Fruit fly (Drosophila melanogaster) whole organism, embryonic: ENCODE results near the gene RabX6.
A peak's percentile ranks its signal among the peaks of the same experiment; 100 is the strongest.

Experiments
- CG10979 ChIP-seq: fragments of 200-800 bp; sonication (Bioruptor generic); optimal IDR thresholded peaks from 2 replicates; lab custom pipeline; 2018; ENCODE audit warnings: missing biosample characterization, mild to moderate bottlenecking, missing genetic modification characterization, moderate library complexity
- CG11093 ChIP-seq: fragments of 200-800 bp; sonication (Bioruptor generic); IDR thresholded peaks from 3 replicates; pipeline ENCODE4 v1.3.6; 2022; ENCODE audit warnings: missing biosample characterization, missing genetic modification characterization
- CG12659 ChIP-seq: fragments of 200-800 bp; sonication (Bioruptor generic); optimal IDR thresholded peaks from 3 replicates; lab custom pipeline; 2017; ENCODE audit warnings: mild to moderate bottlenecking, missing biosample characterization, missing genetic modification reagents, missing genetic modification characterization
- CG13894 ChIP-seq: fragments of 200-800 bp; sonication (Bioruptor generic); optimal IDR thresholded peaks from 3 replicates; lab custom pipeline; 2018; ENCODE audit warnings: missing biosample characterization, mild to moderate bottlenecking, missing genetic modification characterization, moderate library complexity
- CG14050 ChIP-seq: fragments of 200-800 bp; sonication (Bioruptor generic); IDR thresholded peaks from 3 replicates; pipeline ENCODE4 v1.3.6; 2022; ENCODE audit warnings: missing biosample characterization, missing genetic modification characterization
- CG14667 ChIP-seq: fragments of 200-800 bp; sonication (Bioruptor generic); IDR thresholded peaks from 2 replicates; pipeline ENCODE4 v1.3.6; 2022; ENCODE audit warnings: missing biosample characterization, missing genetic modification characterization
- CG1792 ChIP-seq: fragments of 200-800 bp; sonication (Bioruptor generic); optimal IDR thresholded peaks from 2 replicates; lab custom pipeline; 2016; ENCODE audit warnings: missing biosample characterization, missing genetic modification characterization
- CG3281 ChIP-seq: fragments of 200-800 bp; sonication (Bioruptor generic); optimal IDR thresholded peaks from 3 replicates; lab custom pipeline; 2017; ENCODE audit warnings: missing biosample characterization, mild to moderate bottlenecking, missing genetic modification characterization
- CG33213 ChIP-seq: fragments of 200-800 bp; sonication (Bioruptor generic); optimal IDR thresholded peaks from 3 replicates; lab custom pipeline; 2016; ENCODE audit warnings: missing biosample characterization, missing genetic modification characterization
- CG34224 ChIP-seq: fragments of 200-800 bp; sonication (Bioruptor generic); IDR thresholded peaks from 3 replicates; pipeline ENCODE4 v1.3.6; 2022; ENCODE audit warnings: missing biosample characterization, missing genetic modification characterization; ENCODE audit not compliant: partially characterized antibody
- CG6765 ChIP-seq: fragments of 200-800 bp; sonication (Bioruptor generic); optimal IDR thresholded peaks from 3 replicates; lab custom pipeline; 2017; ENCODE audit warnings: missing biosample characterization, mild to moderate bottlenecking, missing genetic modification characterization
- CG7786 ChIP-seq: fragments of 200-800 bp; sonication (Bioruptor generic); optimal IDR thresholded peaks from 2 replicates; lab custom pipeline; 2016; ENCODE audit warnings: missing biosample characterization, missing genetic modification characterization
- CG8478 ChIP-seq: fragments of >200 bp; optimal IDR thresholded peaks from 2 replicates; lab custom pipeline; 2018
- CG8924 ChIP-seq: fragments of 200-800 bp; optimal IDR thresholded peaks from 3 replicates; lab custom pipeline; 2019; ENCODE audit warnings: missing biosample characterization, mild to moderate bottlenecking, missing genetic modification characterization, moderate library complexity
- CG9727 ChIP-seq: fragments of 200-800 bp; sonication (Bioruptor generic); optimal IDR thresholded peaks from 3 replicates; lab custom pipeline; 2017; ENCODE audit warnings: missing biosample characterization, mild to moderate bottlenecking, missing genetic modification characterization
- Dad ChIP-seq: fragments of 200-800 bp; sonication (Bioruptor generic); optimal IDR thresholded peaks from 3 replicates; lab custom pipeline; 2016; ENCODE audit warnings: missing biosample characterization, missing genetic modification characterization
- Dip2 ChIP-seq: fragments of 200-800 bp; sonication (Bioruptor generic); IDR thresholded peaks from 2 replicates; pipeline ENCODE4 v1.3.6; 2022; ENCODE audit warnings: missing biosample characterization, missing genetic modification characterization
- Dll ChIP-seq: fragments of 200-800 bp; sonication (Bioruptor generic); IDR thresholded peaks from 4 replicates; pipeline ENCODE4 v1.3.6; 2022; ENCODE audit warnings: missing biosample characterization, missing genetic modification characterization; ENCODE audit not compliant: partially characterized antibody
- Doc2 ChIP-seq: fragments of 200-800 bp; sonication (Bioruptor generic); IDR thresholded peaks from 2 replicates; pipeline ENCODE4 v1.3.6; 2022; ENCODE audit warnings: missing biosample characterization, missing genetic modification characterization
- Elba2 ChIP-seq: fragments of 200-800 bp; sonication (Bioruptor generic); optimal IDR thresholded peaks from 3 replicates; lab custom pipeline; 2016; ENCODE audit warnings: missing biosample characterization, missing genetic modification characterization
- Ets97D ChIP-seq: fragments of 200-800 bp; sonication (Bioruptor generic); optimal IDR thresholded peaks from 3 replicates; lab custom pipeline; 2016; ENCODE audit warnings: missing biosample characterization, missing genetic modification characterization
- Fer1 ChIP-seq: fragments of 200-800 bp; sonication (Bioruptor generic); optimal IDR thresholded peaks from 2 replicates; lab custom pipeline; 2017; ENCODE audit warnings: missing biosample characterization, mild to moderate bottlenecking, missing genetic modification characterization
- Fer2 ChIP-seq: fragments of 200-800 bp; sonication (Bioruptor generic); optimal IDR thresholded peaks from 2 replicates; lab custom pipeline; 2018; ENCODE audit warnings: missing biosample characterization, mild to moderate bottlenecking, missing genetic modification characterization, moderate library complexity
- H15 ChIP-seq: fragments of 200-800 bp; sonication (Bioruptor generic); IDR thresholded peaks from 3 replicates; pipeline ENCODE4 v1.3.6; 2022; ENCODE audit warnings: missing biosample characterization, missing genetic modification characterization
- HHEX ChIP-seq: fragments of 200-800 bp; sonication (Bioruptor generic); optimal IDR thresholded peaks from 3 replicates; lab custom pipeline; 2017; ENCODE audit warnings: missing biosample characterization, mild to moderate bottlenecking, missing genetic modification characterization, missing genetic modification reagents
- Hmr ChIP-seq: fragments of 200-800 bp; sonication (Bioruptor generic); optimal IDR thresholded peaks from 3 replicates; lab custom pipeline; 2017; ENCODE audit warnings: mild to moderate bottlenecking, missing biosample characterization, missing genetic modification reagents, missing genetic modification characterization
- Hr78 ChIP-seq, 2 experiments: fragments of 200-800 bp in 1 of 2; fragments of >200 bp in 1 of 2; sonication (Bioruptor generic) in 1 of 2; optimal IDR thresholded peaks; 2 replicates each; lab custom pipeline; 2017 to 2019; ENCODE audit warnings: missing biosample characterization in 2 of 2, missing genetic modification characterization in 2 of 2, mild to moderate bottlenecking in 1 of 2, moderate library complexity in 1 of 2
- Lpt ChIP-seq: fragments of >200 bp; optimal IDR thresholded peaks from 2 replicates; lab custom pipeline; 2018; ENCODE audit warnings: missing biosample characterization, missing genetic modification characterization
- MTF-1 ChIP-seq: fragments of 200-800 bp; sonication (Bioruptor generic); optimal IDR thresholded peaks from 2 replicates; lab custom pipeline; 2018; ENCODE audit warnings: missing biosample characterization, mild to moderate bottlenecking, missing genetic modification characterization, borderline replicate concordance
- NC2α ChIP-seq: fragments of 200-800 bp; sonication (Bioruptor generic); optimal IDR thresholded peaks from 2 replicates; lab custom pipeline; 2016; ENCODE audit warnings: missing biosample characterization, missing genetic modification characterization
- Nf-YC ChIP-seq: fragments of 200-800 bp; optimal IDR thresholded peaks from 3 replicates; lab custom pipeline; 2019; ENCODE audit warnings: missing biosample characterization, mild to moderate bottlenecking, missing genetic modification characterization, moderate library complexity
- Six4 ChIP-seq: fragments of 200-800 bp; sonication (Bioruptor generic); optimal IDR thresholded peaks from 2 replicates; lab custom pipeline; 2016; ENCODE audit warnings: missing biosample characterization, missing genetic modification characterization
- Sox100B ChIP-seq: fragments of 200-800 bp; sonication (Bioruptor generic); optimal IDR thresholded peaks from 3 replicates; lab custom pipeline; 2018; ENCODE audit warnings: missing biosample characterization, mild to moderate bottlenecking, missing genetic modification characterization
- abd-A ChIP-seq: fragments of 200-800 bp; sonication (Bioruptor generic); optimal IDR thresholded peaks from 3 replicates; lab custom pipeline; 2019; ENCODE audit warnings: missing biosample characterization, mild to moderate bottlenecking, missing genetic modification characterization, moderate library complexity
- br ChIP-seq: fragments of >200 bp; optimal IDR thresholded peaks from 2 replicates; lab custom pipeline; 2017
- disco-r ChIP-seq: fragments of 200-800 bp; sonication (Bioruptor generic); optimal IDR thresholded peaks from 2 replicates; lab custom pipeline; 2016; ENCODE audit warnings: missing biosample characterization, missing genetic modification characterization
- grau ChIP-seq: fragments of 200-800 bp; optimal IDR thresholded peaks from 3 replicates; lab custom pipeline; 2019; ENCODE audit warnings: missing biosample characterization, mild to moderate bottlenecking, missing genetic modification characterization, moderate library complexity
- hbn ChIP-seq: fragments of 200-800 bp; sonication (Bioruptor generic); IDR thresholded peaks from 2 replicates; pipeline ENCODE4 v1.3.6; 2022; ENCODE audit warnings: missing biosample characterization, missing genetic modification characterization; ENCODE audit not compliant: partially characterized antibody
- her ChIP-seq: fragments of 200-800 bp; sonication (Bioruptor generic); optimal IDR thresholded peaks from 2 replicates; lab custom pipeline; 2016; ENCODE audit warnings: missing biosample characterization, missing genetic modification characterization
- kay ChIP-seq: fragments of 200-800 bp; sonication (Bioruptor generic); optimal IDR thresholded peaks from 2 replicates; lab custom pipeline; 2016; ENCODE audit warnings: missing biosample characterization, missing genetic modification characterization
- nom ChIP-seq: fragments of 200-800 bp; sonication (Bioruptor generic); optimal IDR thresholded peaks from 2 replicates; lab custom pipeline; 2017; ENCODE audit warnings: missing biosample characterization, missing genetic modification characterization, mild to moderate bottlenecking, moderate library complexity, missing genetic modification reagents
- pan ChIP-seq, 4 experiments: fragments of >200 bp in 3 of 4; fragments of 200-800 bp in 1 of 4; sonication (Bioruptor generic) in 1 of 4; optimal IDR thresholded peaks in 3 of 4; IDR thresholded peaks in 1 of 4; 2 replicates each; pipeline versions ENCODE4 v1.3.6 to Lab custom; 2017 to 2022; ENCODE audit warnings: missing biosample characterization in 2 of 4, missing genetic modification characterization in 2 of 4, mixed read lengths in 1 of 4
- pb ChIP-seq: fragments of 200-800 bp; sonication (Bioruptor generic); optimal IDR thresholded peaks from 3 replicates; lab custom pipeline; 2016; ENCODE audit warnings: missing biosample characterization, missing genetic modification characterization
- sens ChIP-seq: fragments of 200-800 bp; sonication (Bioruptor generic); peaks from one replicate; lab custom pipeline; 2016; ENCODE audit warnings: missing biosample characterization, missing genetic modification characterization
- sim ChIP-seq: fragments of 200-800 bp; sonication (Bioruptor generic); IDR thresholded peaks from 2 replicates; pipeline ENCODE4 v1.3.6; 2022; ENCODE audit warnings: missing biosample characterization, missing genetic modification characterization
- slbo ChIP-seq: fragments of 200-800 bp; sonication (Bioruptor generic); IDR thresholded peaks from 2 replicates; pipeline ENCODE4 v1.3.6; 2022; ENCODE audit warnings: missing biosample characterization, missing genetic modification characterization
- tap ChIP-seq: fragments of 200-800 bp; optimal IDR thresholded peaks from 3 replicates; lab custom pipeline; 2019; ENCODE audit warnings: missing biosample characterization, mild to moderate bottlenecking, missing genetic modification characterization, moderate library complexity
- wor ChIP-seq: fragments of 200-800 bp; sonication (Bioruptor generic); IDR thresholded peaks from 2 replicates; pipeline ENCODE4 v1.3.6; 2022; ENCODE audit warnings: missing biosample characterization, missing genetic modification characterization
- zen ChIP-seq: fragments of 200-800 bp; sonication (Bioruptor generic); optimal IDR thresholded peaks from 3 replicates; lab custom pipeline; 2018; ENCODE audit warnings: missing biosample characterization, mild to moderate bottlenecking, missing genetic modification characterization, moderate library complexity
- zfh2 ChIP-seq: fragments of 200-800 bp; sonication (Bioruptor generic); optimal IDR thresholded peaks from 2 replicates; lab custom pipeline; 2016; ENCODE audit warnings: missing biosample characterization, missing genetic modification characterization

Gene RabX6

dm6 chr3L:681793-682369 lies 8.4 kb upstream of the RabX6 start (continued):
- TF ChIP-seq zfh2 = peak; percentile 40
- TF ChIP-seq CG3281 = peak; percentile 46
- TF ChIP-seq Hr78 (GFP tag; optimal IDR thresholded peaks at IDR 0.05; lab: Kevin White, UChicago) = no peak
- TF ChIP-seq CG11093 (GFP tag; lab: Robert Waterston, UW) = no peak
- TF ChIP-seq CG10979 (tag; lab: Kevin White, UChicago) = no peak
- TF ChIP-seq MTF-1 = peak; percentile 42
- peak; percentile 63 for TF ChIP-seq Ets97D (GFP tag; lab: Kevin White, UChicago)
- TF ChIP-seq Nf-YC (tag; lab: Kevin White, UChicago) = peak; percentile 39
- peak; percentile 47; the same call in 1 of the 2 replicates for TF ChIP-seq slbo (GFP tag; lab: Robert Waterston, UW)
- TF ChIP-seq grau (tag; lab: Kevin White, UChicago) = peak; percentile 39
- peak; percentile 20 for TF ChIP-seq nom (GFP tag; lab: Kevin White, UChicago)
- no peak for TF ChIP-seq H15 (GFP tag; lab: Robert Waterston, UW)
- peak; percentile 60 for TF ChIP-seq CG33213 (GFP tag; lab: Kevin White, UChicago)
- peak; percentile 78 for TF ChIP-seq CG8924 (tag; lab: Kevin White, UChicago)
- peak; percentile 29 for TF ChIP-seq CG1792
- no peak for TF ChIP-seq Sox100B
- no peak for TF ChIP-seq kay
- TF ChIP-seq CG12659 (GFP tag; lab: Kevin White, UChicago) = peak; percentile 80
- peak; percentile 4 for TF ChIP-seq HHEX (GFP tag; lab: Kevin White, UChicago)
- TF ChIP-seq abd-A (tag; lab: Kevin White, UChicago) = peak; percentile 80
- peak; percentile 50 for TF ChIP-seq pb (GFP tag; lab: Kevin White, UChicago)
- TF ChIP-seq NC2α (GFP tag; lab: Kevin White, UChicago) = no peak
- no peak for TF ChIP-seq Dip2 (GFP tag; lab: Robert Waterston, UW)
- TF ChIP-seq CG14667 (GFP tag; lab: Robert Waterston, UW) = no peak
- TF ChIP-seq tap (tag; lab: Kevin White, UChicago) = peak; percentile 17
- peak; percentile 54 for TF ChIP-seq zen
- no peak for TF ChIP-seq Fer2 (tag; lab: Kevin White, UChicago)
- no peak for TF ChIP-seq CG8478 (lab: Kevin White, UChicago)
- TF ChIP-seq Dad (GFP tag; lab: Kevin White, UChicago) = peak; percentile 63
- no peak for TF ChIP-seq sim (GFP tag; lab: Robert Waterston, UW)
- TF ChIP-seq Doc2 (GFP tag; lab: Robert Waterston, UW) = no peak
- TF ChIP-seq pan (optimal IDR thresholded peaks at IDR 0.05; lab: Kevin White, UChicago) = no peak
- no peak for TF ChIP-seq pan (GFP tag; optimal IDR thresholded peaks at IDR 0.05 in 1 of 2, IDR thresholded peaks at IDR 0.05 in 1 of 2)
- peak; percentile 41; the same call in 2 of the 4 replicates for TF ChIP-seq Dll
- TF ChIP-seq wor (GFP tag; lab: Robert Waterston, UW) = no peak
- TF ChIP-seq Six4 = no peak
- TF ChIP-seq disco-r (GFP tag; lab: Kevin White, UChicago) = peak; percentile 19
- TF ChIP-seq CG9727 = peak; percentile 19
- TF ChIP-seq sens (GFP tag; lab: Kevin White, UChicago) = peak; percentile 89
- TF ChIP-seq CG13894 = peak; percentile 75
- peak; percentile 68 for TF ChIP-seq Elba2 (GFP tag; lab: Kevin White, UChicago)
- TF ChIP-seq her = no peak
- peak; percentile 47 for TF ChIP-seq Hmr (GFP tag; lab: Kevin White, UChicago)
- TF ChIP-seq Lpt = no peak
- TF ChIP-seq hbn (GFP tag; lab: Robert Waterston, UW) = no peak
- TF ChIP-seq Fer1 (GFP tag; lab: Kevin White, UChicago) = peak; percentile 62
- no peak for TF ChIP-seq CG14050 (GFP tag; lab: Robert Waterston, UW)
- peak; percentile 25 for TF ChIP-seq CG6765 (GFP tag; lab: Kevin White, UChicago)
- no peak for TF ChIP-seq br (lab: Kevin White, UChicago)
- TF ChIP-seq CG34224 (GFP tag; lab: Robert Waterston, UW) = peak; percentile 64
- TF ChIP-seq CG7786 (GFP tag; lab: Kevin White, UChicago) = peak; percentile 17
